Fruit fly (Drosophila melanogaster): ENCODE measurements around the gene Arglu1.

Arglu1 gene

dm6 chr2L:9911783-9912182 is 26.2 kb downstream of the Arglu1 start (continued):
- TF ChIP-seq ci (GFP tag; IDR thresholded peaks at IDR 0.05), result peak; percentile 73; the same call in 2 of the 3 replicates
- peak; percentile 60; the same call in 1 of the 2 replicates for TF ChIP-seq Drgx (GFP tag; IDR thresholded peaks at IDR 0.05)
- no peak for TF ChIP-seq sr (GFP tag; IDR thresholded peaks at IDR 0.05)
- peak; percentile 40; the same call in 1 of the 2 replicates for TF ChIP-seq lmd (GFP tag; IDR thresholded peaks at IDR 0.05)
- 0 out of 2 replicates have a peak, but pooled peaks have one; percentile 13 for TF ChIP-seq CG6689 (GFP tag; IDR thresholded peaks at IDR 0.05)
- peak; percentile 28; the same call in 1 of the 2 replicates for TF ChIP-seq crol (GFP tag; IDR thresholded peaks at IDR 0.05)
- 0 out of 2 replicates have a peak, but pooled peaks have one; percentile 40 for TF ChIP-seq vvl (GFP tag; IDR thresholded peaks at IDR 0.05)
- no peak for TF ChIP-seq lov (optimal IDR thresholded peaks at IDR 0.05)
- 0 out of 3 replicates have a peak, but pooled peaks have one; percentile 10 for TF ChIP-seq lov (GFP tag; IDR thresholded peaks at IDR 0.05)
- peak; percentile 41; the same call in 1 of the 2 replicates for TF ChIP-seq bowl (GFP tag; IDR thresholded peaks at IDR 0.05)
- 0 out of 2 replicates have a peak, but pooled peaks have one; percentile 25 for TF ChIP-seq ttk (GFP tag; IDR thresholded peaks at IDR 0.05)
- peak; percentile 54 for TF ChIP-seq CG9932 (GFP tag; IDR thresholded peaks at IDR 0.05)
- no peak for TF ChIP-seq Fer1 (GFP tag; optimal IDR thresholded peaks at IDR 0.05)
- TF ChIP-seq CG17328 (GFP tag; IDR thresholded peaks at IDR 0.05), result peak; percentile 36

DNA sequence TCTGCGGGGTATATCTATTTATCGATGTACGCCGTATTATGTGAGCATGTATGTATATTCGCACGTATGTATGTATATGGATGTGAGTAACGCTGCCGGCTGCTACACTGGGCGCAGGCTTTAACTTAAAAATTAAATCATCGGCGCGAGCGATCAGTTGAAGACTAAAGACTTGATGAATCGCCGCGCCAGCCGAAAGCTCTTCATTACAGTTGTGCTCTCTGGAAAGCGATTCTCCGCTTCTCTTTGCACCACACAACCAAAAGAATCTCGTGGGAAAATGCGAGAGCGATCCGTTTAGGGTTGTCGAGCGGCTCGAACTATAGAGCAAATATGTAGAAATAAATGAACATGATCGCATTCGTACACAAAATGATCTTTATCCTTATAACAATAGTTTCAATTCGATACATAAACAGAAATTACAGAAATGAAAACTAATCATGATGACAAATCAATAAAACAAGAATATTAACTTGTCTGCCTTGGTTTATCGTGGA is 29.4 kb downstream of the Arglu1 start, which contains the start of gene CG13124:
Gene CG13124 (minus strand): TSS at position 166 of the 500 bp plus-strand sequence.
- no peak for TF ChIP-seq CG31388 (GFP tag; optimal IDR thresholded peaks at IDR 0.05)
- no peak for TF ChIP-seq twi (tag; optimal IDR thresholded peaks at IDR 0.05)
- TF ChIP-seq Bgb (GFP tag; IDR thresholded peaks at IDR 0.05; ENCODE audit: partially characterized antibody), result 0 out of 2 replicates have a peak, but pooled peaks have one; percentile 16
- TF ChIP-seq ssp (GFP tag; IDR thresholded peaks at IDR 0.05), result no peak
- TF ChIP-seq CG1529 (GFP tag; optimal IDR thresholded peaks at IDR 0.05), result no peak
- TF ChIP-seq CG3995 (GFP tag; optimal IDR thresholded peaks at IDR 0.05), result peak; percentile 22
- no peak for TF ChIP-seq gcm2 (GFP tag; optimal IDR thresholded peaks at IDR 0.05)
- TF ChIP-seq ato (GFP tag; IDR thresholded peaks at IDR 0.05; ENCODE audit: partially characterized antibody), result no peak
- no peak for TF ChIP-seq CG1602 (GFP tag; optimal IDR thresholded peaks at IDR 0.05)
- TF ChIP-seq Xbp1 (GFP tag; optimal IDR thresholded peaks at IDR 0.05), result no peak
- no peak for TF ChIP-seq Blimp-1 (GFP tag; optimal IDR thresholded peaks at IDR 0.05)
- peak; percentile 3 for TF ChIP-seq CG13296 (GFP tag; optimal IDR thresholded peaks at IDR 0.05)
- TF ChIP-seq Camta (GFP tag; optimal IDR thresholded peaks at IDR 0.05), result no peak
- TF ChIP-seq trem (tag; optimal IDR thresholded peaks at IDR 0.05), result no peak
- TF ChIP-seq Fer1 (GFP tag; optimal IDR thresholded peaks at IDR 0.05), result peak; percentile 39
- no peak for TF ChIP-seq CG6689 (GFP tag; IDR thresholded peaks at IDR 0.05)
- TF ChIP-seq wek (GFP tag; optimal IDR thresholded peaks at IDR 0.05), result peak; percentile 21
- TF ChIP-seq HLH4C (GFP tag; IDR thresholded peaks at IDR 0.05; ENCODE audit: partially characterized antibody), result no peak
- no peak for TF ChIP-seq Spps (tag; optimal IDR thresholded peaks at IDR 0.05)
- TF ChIP-seq crp (GFP tag; optimal IDR thresholded peaks at IDR 0.05), result no peak
- TF ChIP-seq CG12769 (tag; optimal IDR thresholded peaks at IDR 0.05), result peak; percentile 53
- TF ChIP-seq jigr1 (GFP tag; IDR thresholded peaks at IDR 0.05), result no peak
- no peak for TF ChIP-seq org-1 (GFP tag; optimal IDR thresholded peaks at IDR 0.05)
- TF ChIP-seq Ada2b (GFP tag; IDR thresholded peaks at IDR 0.05), result no peak
- TF ChIP-seq phol (tag; optimal IDR thresholded peaks at IDR 0.05), result no peak
- TF ChIP-seq eyg (GFP tag; optimal IDR thresholded peaks at IDR 0.05), result no peak
- no peak for TF ChIP-seq CG7271 (tag; optimal IDR thresholded peaks at IDR 0.05)
- no peak for TF ChIP-seq sna (GFP tag; IDR thresholded peaks at IDR 0.05; ENCODE audit: partially characterized antibody)
- TF ChIP-seq CG16779 (GFP tag; IDR thresholded peaks at IDR 0.05), result no peak
- no peak for TF ChIP-seq p53 (GFP tag; optimal IDR thresholded peaks at IDR 0.05)
- TF ChIP-seq CG12071 (GFP tag; optimal IDR thresholded peaks at IDR 0.05), result peak; percentile 38
- TF ChIP-seq PHDP (tag; optimal IDR thresholded peaks at IDR 0.05), result peak; percentile 50
- no peak for TF ChIP-seq Asciz (GFP tag; optimal IDR thresholded peaks at IDR 0.05)
- no peak for TF ChIP-seq zfh2 (GFP tag; optimal IDR thresholded peaks at IDR 0.05)
- no peak for TF ChIP-seq CG7963 (GFP tag; IDR thresholded peaks at IDR 0.05; ENCODE audit: partially characterized antibody)
- no peak for TF ChIP-seq TFAM (GFP tag; optimal IDR thresholded peaks at IDR 0.05)
- TF ChIP-seq wdn (GFP tag; IDR thresholded peaks at IDR 0.05), result no peak
- peak; percentile 50 for TF ChIP-seq CG17568 (GFP tag; optimal IDR thresholded peaks at IDR 0.05)
